Fruit fly (Drosophila melanogaster) whole organism, pupa: ENCODE results near the gene vn.

Experiments used
- CG10348 ChIP-seq: fragments of 200-800 bp; sonication (Bioruptor generic); IDR thresholded peaks from 2 replicates; pipeline ENCODE4 v1.3.6; 2022; ENCODE audit warnings: missing biosample characterization, missing genetic modification characterization
- CG14655 ChIP-seq: fragments of 200-800 bp; sonication (Bioruptor generic); optimal IDR thresholded peaks from 3 replicates; lab custom pipeline; 2017; ENCODE audit warnings: mild to moderate bottlenecking, missing biosample characterization, missing genetic modification reagents, missing genetic modification characterization
- Snoo ChIP-seq: fragments of 200-800 bp; sonication (Bioruptor generic); optimal IDR thresholded peaks from 3 replicates; lab custom pipeline; 2017; ENCODE audit warnings: missing biosample characterization, mild to moderate bottlenecking, missing genetic modification characterization, inconsistent platforms
- fd96Ca ChIP-seq: fragments of 200-800 bp; sonication (Bioruptor generic); IDR thresholded peaks from 3 replicates; pipeline ENCODE4 v1.3.6; 2022; ENCODE audit warnings: missing biosample characterization, missing genetic modification characterization
- gl ChIP-seq: fragments of 200-800 bp; sonication (Bioruptor generic); optimal IDR thresholded peaks from 2 replicates; lab custom pipeline; 2018; ENCODE audit warnings: missing biosample characterization, mild to moderate bottlenecking, missing genetic modification characterization

DNA sequence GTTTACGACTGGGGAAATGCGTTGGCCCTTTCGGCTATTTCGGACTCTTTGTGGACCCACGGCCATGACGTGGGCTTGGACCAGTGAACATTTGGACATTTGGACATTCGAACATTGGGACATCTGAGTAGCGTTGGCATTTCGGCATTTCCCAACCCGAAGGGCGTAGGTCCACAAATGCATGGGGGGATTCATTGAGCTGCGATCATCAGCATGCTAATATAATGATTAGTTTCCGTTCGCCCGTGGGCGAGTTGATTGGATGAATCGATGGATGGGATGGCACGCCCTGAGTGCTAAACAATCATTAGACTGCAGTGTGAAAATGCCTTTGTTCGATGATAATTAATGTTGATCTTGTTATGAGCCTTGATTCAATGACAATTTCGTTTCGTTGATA is 58.0 kb downstream of the vn start:
- TF ChIP-seq gl = no peak
- TF ChIP-seq Snoo (tag; lab: Kevin White, UChicago) = no peak
- TF ChIP-seq CG14655 (GFP tag; lab: Kevin White, UChicago) = no peak
- no peak for TF ChIP-seq fd96Ca (GFP tag; lab: Robert Waterston, UW)
- TF ChIP-seq CG10348 (GFP tag; lab: Robert Waterston, UW) = no peak
